Worm (Caenorhabditis elegans): ENCODE data around the gene C18D11.7.

- no peak for TF ChIP-seq med-1 (GFP tag; optimal IDR thresholded peaks at IDR 0.05; ENCODE audit: insufficient read depth)
- no peak for TF ChIP-seq klf-2 (GFP tag; conservative IDR thresholded peaks at IDR 0.05)
- TF ChIP-seq flt-1 (GFP tag; IDR thresholded peaks at IDR 0.05) = no peak
- no peak for TF ChIP-seq cog-1 (tag; optimal IDR thresholded peaks at IDR 0.05)
- no peak for TF ChIP-seq ztf-29 (GFP tag; IDR thresholded peaks at IDR 0.05)
- TF ChIP-seq ztf-23 (GFP tag; IDR thresholded peaks at IDR 0.05) = no peak
These were observed 8.1 kb upstream of the C18D11.7 start for ce11 chrIII:11814653-11815052.
